Fruit fly (Drosophila melanogaster): Measurements from ENCODE around the gene CG32081.

Gene CG32081

dm6 chr3L:11061200-11061599 lies 33.8 kb downstream of the CG32081 start, which contains the start of the genes CG6321 and Blos2 (continued):
- TF ChIP-seq CG5180 (GFP tag; optimal IDR thresholded peaks at IDR 0.05) (peak; percentile 40), CG11695 (GFP tag; IDR thresholded peaks at IDR 0.05) (peak; percentile 82), CG7786 (GFP tag; optimal IDR thresholded peaks at IDR 0.05) (peak; percentile 13), Optix (GFP tag; IDR thresholded peaks at IDR 0.05) (no peak), chm (GFP tag; IDR thresholded peaks at IDR 0.05) (peak; percentile 55; the same call in 1 of the 2 replicates), CG3281 (GFP tag; optimal IDR thresholded peaks at IDR 0.05) (peak; percentile 86), D (optimal IDR thresholded peaks at IDR 0.05) (no peak), D (GFP tag; optimal IDR thresholded peaks at IDR 0.05) (peak; percentile 61), nerfin-1 (tag; optimal IDR thresholded peaks at IDR 0.05) (peak; percentile 74), grau (tag; optimal IDR thresholded peaks at IDR 0.05) (peak; percentile 85), amos (GFP tag; IDR thresholded peaks at IDR 0.05; ENCODE audit: partially characterized antibody) (no peak), CG2120 (GFP tag; optimal IDR thresholded peaks at IDR 0.05) (peak; percentile 82), Sin3A (optimal IDR thresholded peaks at IDR 0.05) (no peak), dpn (GFP tag; optimal IDR thresholded peaks at IDR 0.05) (peak; percentile 69 to 77), danr (GFP tag; IDR thresholded peaks at IDR 0.05) (0 out of 2 replicates have a peak, but pooled peaks have one; percentile 44), Hr78 (GFP tag; optimal IDR thresholded peaks at IDR 0.05) (peak in 1 of 2 experiments; percentile 31), Dref (GFP tag; IDR thresholded peaks at IDR 0.05) (no peak), B-H2 (GFP tag; optimal IDR thresholded peaks at IDR 0.05) (peak; percentile 48), CG4404 (GFP tag; IDR thresholded peaks at IDR 0.05) (0 out of 2 replicates have a peak, but pooled peaks have one; percentile 14), CG6175 (GFP tag; IDR thresholded peaks at IDR 0.05) (no peak), bsh (GFP tag; optimal IDR thresholded peaks at IDR 0.05) (peak; percentile 54 to 80), CG6765 (GFP tag; optimal IDR thresholded peaks at IDR 0.05) (peak; percentile 19), CG11723 (GFP tag; optimal IDR thresholded peaks at IDR 0.05) (peak; percentile 39), Hand (GFP tag; optimal IDR thresholded peaks at IDR 0.05) (peak; percentile 62), H2.0 (GFP tag; IDR thresholded peaks at IDR 0.05) (no peak), phol (tag; optimal IDR thresholded peaks at IDR 0.05) (peak; percentile 81), HLH3B (GFP tag; IDR thresholded peaks at IDR 0.05) (peak; percentile 68), Bdp1 (GFP tag; optimal IDR thresholded peaks at IDR 0.05) (no peak), tup (GFP tag; optimal IDR thresholded peaks at IDR 0.05) (no peak), Hmr (GFP tag; optimal IDR thresholded peaks at IDR 0.05) (peak; percentile 82), Poxn (GFP tag; IDR thresholded peaks at IDR 0.05) (peak; percentile 39; the same call in 1 of the 2 replicates), inv (GFP tag; IDR thresholded peaks at IDR 0.05; ENCODE audit: partially characterized antibody) (no peak), CG11093 (GFP tag; IDR thresholded peaks at IDR 0.05) (peak; percentile 16; the same call in 1 of the 3 replicates), Gug (GFP tag; IDR thresholded peaks at IDR 0.05) (0 out of 4 replicates have a peak, but pooled peaks have one; percentile 37), dmrt11E (tag; optimal IDR thresholded peaks at IDR 0.05) (peak; percentile 75), chif (GFP tag; optimal IDR thresholded peaks at IDR 0.05) (peak in 1 of 2 experiments; percentile 67), CG1024 (GFP tag; IDR thresholded peaks at IDR 0.05) (0 out of 2 replicates have a peak, but pooled peaks have one; percentile 6), CG12219 (GFP tag; optimal IDR thresholded peaks at IDR 0.05) (peak; percentile 74), sens-2 (GFP tag; IDR thresholded peaks at IDR 0.05) (no peak), gt (GFP tag; IDR thresholded peaks at IDR 0.05) (no peak), tna (GFP tag; IDR thresholded peaks at IDR 0.05; ENCODE audit: partially characterized antibody) (no peak), trh (GFP tag; optimal IDR thresholded peaks at IDR 0.05) (no peak), row (GFP tag; IDR thresholded peaks at IDR 0.05) (peak; percentile 93), rib (GFP tag; IDR thresholded peaks at IDR 0.05) (no peak), CG14965 (GFP tag; optimal IDR thresholded peaks at IDR 0.05; ENCODE audit: borderline replicate concordance) (no peak), Ravus (GFP tag; IDR thresholded peaks at IDR 0.05) (no peak), CG9609 (GFP tag; optimal IDR thresholded peaks at IDR 0.05) (peak; percentile 32), Tbp (GFP tag; optimal IDR thresholded peaks at IDR 0.05) (no peak), CG4707 (GFP tag; optimal IDR thresholded peaks at IDR 0.05) (peak; percentile 52), bigmax (GFP tag; optimal IDR thresholded peaks at IDR 0.05) (peak; percentile 93), CG6254 (GFP tag; optimal IDR thresholded peaks at IDR 0.05) (peak; percentile 23)

Measured in whole organism, embryonic.